Fruit fly (Drosophila melanogaster): ENCODE results near the gene Mpv17.

The Mpv17 gene

DNA sequence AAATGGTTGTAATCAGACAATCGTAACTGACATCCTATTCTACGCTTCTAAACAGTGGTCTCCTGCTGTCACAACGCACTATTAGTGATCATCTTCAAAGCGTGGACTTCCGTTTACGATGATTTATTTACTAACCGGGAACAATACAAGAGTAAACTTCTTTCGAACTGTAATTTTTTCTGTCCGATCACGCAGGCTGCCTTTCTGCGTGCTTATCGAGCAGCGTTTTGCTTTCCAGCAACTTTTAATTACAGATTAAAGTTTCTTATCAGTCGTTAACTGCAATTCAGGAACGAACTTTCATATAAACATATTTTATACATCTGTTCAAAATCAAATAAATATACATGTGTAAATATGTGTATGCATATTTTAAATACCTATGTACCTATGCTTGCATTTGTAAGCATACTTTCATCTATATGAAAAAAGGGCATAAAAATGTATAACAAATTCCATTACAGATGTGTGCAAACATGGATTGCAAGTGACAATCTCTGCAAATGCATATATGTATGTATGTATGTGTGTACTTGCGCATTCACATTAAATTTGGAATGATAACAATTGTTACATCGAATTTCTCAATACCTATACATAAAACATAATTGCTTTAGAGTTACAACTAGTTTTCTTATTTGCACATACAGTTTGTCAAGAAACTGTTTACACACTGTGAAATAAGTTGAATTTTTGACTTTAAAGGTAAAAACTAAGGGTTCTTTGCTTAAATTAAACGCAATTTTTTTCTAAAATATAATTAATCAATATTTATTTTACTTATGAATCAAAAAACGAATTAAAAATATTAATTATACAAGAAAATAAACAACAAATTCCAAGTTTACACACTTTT, 34.0 kb upstream of the Mpv17 start (continued):
- TF ChIP-seq CG12391 (tag; optimal IDR thresholded peaks at IDR 0.05) (no peak), CG14014 (GFP tag; IDR thresholded peaks at IDR 0.05) (no peak), grau (tag; optimal IDR thresholded peaks at IDR 0.05) (no peak), CG2875 (GFP tag; optimal IDR thresholded peaks at IDR 0.05) (no peak), CG34422 (GFP tag; IDR thresholded peaks at IDR 0.05) (no peak), CG15011 (GFP tag; optimal IDR thresholded peaks at IDR 0.05) (no peak), gcm2 (GFP tag; optimal IDR thresholded peaks at IDR 0.05) (no peak), CoRest (tag; optimal IDR thresholded peaks at IDR 0.05) (no peak), abd-A (tag; optimal IDR thresholded peaks at IDR 0.05) (no peak), sens (GFP tag) (peak; percentile 85), CG13624 (GFP tag; optimal IDR thresholded peaks at IDR 0.05) (no peak), CG7928 (GFP tag; optimal IDR thresholded peaks at IDR 0.05) (no peak), CG8944 (GFP tag; optimal IDR thresholded peaks at IDR 0.05) (no peak), zf30C (GFP tag; optimal IDR thresholded peaks at IDR 0.05) (no peak), CG14441 (GFP tag; IDR thresholded peaks at IDR 0.05) (no peak), E2f2 (GFP tag; IDR thresholded peaks at IDR 0.05) (0 out of 2 replicates have a peak, but pooled peaks have one; percentile 12), tx (GFP tag; optimal IDR thresholded peaks at IDR 0.05) (no peak), CG2712 (tag; optimal IDR thresholded peaks at IDR 0.05) (no peak), ftz-f1 (GFP tag; optimal IDR thresholded peaks at IDR 0.05) (no peak), gsb-n (tag; optimal IDR thresholded peaks at IDR 0.05) (no peak), Hr51 (GFP tag; optimal IDR thresholded peaks at IDR 0.05) (no peak), Kr (GFP tag; optimal IDR thresholded peaks at IDR 0.05) (no peak), Adf1 (GFP tag; IDR thresholded peaks at IDR 0.05) (no peak), fd96Cb (tag; optimal IDR thresholded peaks at IDR 0.05) (no peak), Spps (tag; optimal IDR thresholded peaks at IDR 0.05) (no peak), CG10431 (GFP tag; optimal IDR thresholded peaks at IDR 0.05) (no peak), CG8359 (GFP tag; optimal IDR thresholded peaks at IDR 0.05; ENCODE audit: borderline replicate concordance) (no peak), grn (GFP tag; optimal IDR thresholded peaks at IDR 0.05) (no peak), Atf3 (GFP tag; optimal IDR thresholded peaks at IDR 0.05) (no peak), twi (tag; optimal IDR thresholded peaks at IDR 0.05) (no peak), dpn (GFP tag; optimal IDR thresholded peaks at IDR 0.05) (no peak), Ets65A (GFP tag) (no peak), dan (GFP tag; IDR thresholded peaks at IDR 0.05) (no peak), Rx (GFP tag; IDR thresholded peaks at IDR 0.05) (no peak), insv (GFP tag; optimal IDR thresholded peaks at IDR 0.05) (no peak), mld (GFP tag; IDR thresholded peaks at IDR 0.05; ENCODE audit: partially characterized antibody) (no peak), slou (GFP tag; optimal IDR thresholded peaks at IDR 0.05) (no peak), CG17361 (GFP tag; IDR thresholded peaks at IDR 0.05) (0 out of 3 replicates have a peak, but pooled peaks have one; percentile 25), CG10654 (GFP tag; optimal IDR thresholded peaks at IDR 0.05) (no peak), kni (GFP tag; optimal IDR thresholded peaks at IDR 0.05) (peak; percentile 15), stwl (tag; optimal IDR thresholded peaks at IDR 0.05) (no peak), CG5953 (GFP tag; IDR thresholded peaks at IDR 0.05) (no peak), NFAT (GFP tag; IDR thresholded peaks at IDR 0.05) (no peak), CG9727 (GFP tag; optimal IDR thresholded peaks at IDR 0.05) (no peak), CG8388 (GFP tag; optimal IDR thresholded peaks at IDR 0.05) (peak; percentile 93), CG18011 (GFP tag; optimal IDR thresholded peaks at IDR 0.05) (no peak), lmd (GFP tag; IDR thresholded peaks at IDR 0.05) (no peak), CG10274 (GFP tag; optimal IDR thresholded peaks at IDR 0.05) (no peak), ci (GFP tag; IDR thresholded peaks at IDR 0.05) (no peak), CG30020 (tag; optimal IDR thresholded peaks at IDR 0.05) (peak; percentile 79)
